Worm (Caenorhabditis elegans) whole organism, L1 larva: ENCODE results near the gene rps-23.

Source experiments
- Y116A8C.19 ChIP-seq: sonication (generic microtip); optimal IDR thresholded peaks from 2 replicates; lab custom pipeline; 2016; ENCODE audit warnings: missing compliant biosample characterization, missing genetic modification characterization, borderline replicate concordance
- aly-2 ChIP-seq: fragments of 150-350 bp; optimal IDR thresholded peaks from 2 replicates; lab custom pipeline; 2014; ENCODE audit warnings: missing biosample characterization, missing genetic modification characterization
- blmp-1 ChIP-seq: fragments of 150-350 bp; optimal IDR thresholded peaks from 2 replicates; lab custom pipeline; 2014; ENCODE audit warnings: missing biosample characterization, missing genetic modification characterization
- ceh-8 ChIP-seq: fragments of 200-800 bp; sonication (Bioruptor generic); optimal IDR thresholded peaks from 2 replicates; lab custom pipeline; 2018; ENCODE audit warnings: mild to moderate bottlenecking, missing genetic modification characterization, moderate library complexity, missing compliant biosample characterization
- ces-1 ChIP-seq: fragments of 150-350 bp; optimal IDR thresholded peaks from 2 replicates; lab custom pipeline; 2014; ENCODE audit warnings: missing biosample characterization, missing genetic modification reagents, missing genetic modification characterization
- dsc-1 ChIP-seq: sonication (generic microtip); optimal IDR thresholded peaks from 2 replicates; lab custom pipeline; 2016; ENCODE audit warnings: mild to moderate bottlenecking, missing genetic modification characterization, missing compliant biosample characterization
- efl-1 ChIP-seq, 4 experiments: fragments of 150-350 bp; optimal IDR thresholded peaks in 3 of 4; peaks in 1 of 4; 1 replicate in 1 of 4; 2 replicates in 3 of 4; lab custom pipeline; 2014; ENCODE audit warnings: missing biosample characterization in 2 of 4, missing genetic modification characterization in 2 of 4, missing genetic modification reagents in 2 of 4
- egl-13 ChIP-seq: sonication (generic microtip); optimal IDR thresholded peaks from 2 replicates; lab custom pipeline; 2016; ENCODE audit warnings: missing genotype, missing genetic modification reagents, missing genetic modification characterization, missing compliant biosample characterization
- elt-2 ChIP-seq: sonication (generic microtip); optimal IDR thresholded peaks from 2 replicates; lab custom pipeline; 2016; ENCODE audit warnings: missing genetic modification characterization, mild to moderate bottlenecking, inconsistent platforms, missing compliant biosample characterization, missing genetic modification reagents
- elt-3 ChIP-seq, 6 experiments: fragments of 150-350 bp in 1 of 6; sonication (generic microtip); optimal IDR thresholded peaks; 2 replicates each; lab custom pipeline; 2017 to 2018; ENCODE audit warnings: missing biosample characterization in 6 of 6, missing genetic modification characterization in 6 of 6, inconsistent platforms in 1 of 6
- fkh-10 ChIP-seq: sonication (generic microtip); optimal IDR thresholded peaks from 2 replicates; lab custom pipeline; 2017; ENCODE audit warnings: missing biosample characterization, missing genetic modification reagents, missing genetic modification characterization
- hlh-4 ChIP-seq: sonication (generic microtip); optimal IDR thresholded peaks from 2 replicates; lab custom pipeline; 2016; ENCODE audit warnings: mild to moderate bottlenecking, missing genetic modification characterization, missing compliant biosample characterization
- hpl-2 ChIP-seq: fragments of 150-350 bp; optimal IDR thresholded peaks from 2 replicates; lab custom pipeline; 2014; ENCODE audit warnings: missing biosample characterization, missing genetic modification reagents, missing genetic modification characterization
- isw-1 ChIP-seq: fragments of 200-800 bp; sonication (Bioruptor generic); IDR thresholded peaks from 2 replicates; pipeline ENCODE4 v1.3.6; 2022; ENCODE audit warnings: missing genetic modification characterization, missing compliant biosample characterization
- jun-1 ChIP-seq: fragments of 150-350 bp; optimal IDR thresholded peaks from 2 replicates; lab custom pipeline; 2014; ENCODE audit warnings: missing biosample characterization, missing genetic modification reagents, missing genetic modification characterization
- lin-13 ChIP-seq: fragments of 150-350 bp; optimal IDR thresholded peaks from 2 replicates; lab custom pipeline; 2014; ENCODE audit warnings: missing biosample characterization, missing genetic modification reagents, missing genetic modification characterization
- lin-15B ChIP-seq: fragments of 150-350 bp; sonication (generic microtip); optimal IDR thresholded peaks from 3 replicates; lab custom pipeline; 2014; ENCODE audit warnings: missing biosample characterization, missing genetic modification characterization
- mdl-1 ChIP-seq, 2 experiments: fragments of 150-350 bp; optimal IDR thresholded peaks; 2 replicates each; lab custom pipeline; 2014 to 2017; ENCODE audit warnings: missing biosample characterization in 2 of 2, missing genetic modification characterization in 2 of 2, inconsistent platforms in 1 of 2
- mef-2 ChIP-seq: fragments of 150-350 bp; optimal IDR thresholded peaks from 2 replicates; lab custom pipeline; 2014; ENCODE audit warnings: missing biosample characterization, missing genetic modification characterization
- mep-1 ChIP-seq: fragments of 150-350 bp; optimal IDR thresholded peaks from 2 replicates; lab custom pipeline; 2014; ENCODE audit warnings: missing biosample characterization, missing genetic modification characterization
- nhr-12 ChIP-seq: sonication (generic microtip); optimal IDR thresholded peaks from 2 replicates; lab custom pipeline; 2017; ENCODE audit warnings: missing biosample characterization, missing genetic modification characterization
- nhr-19 ChIP-seq: fragments of 200-800 bp; sonication (Bioruptor generic); conservative IDR thresholded peaks from 2 replicates; pipeline ENCODE4 v1.3.6; 2022; ENCODE audit warnings: missing genetic modification characterization, missing compliant biosample characterization
- nhr-237 ChIP-seq: fragments of 150-350 bp; optimal IDR thresholded peaks from 2 replicates; lab custom pipeline; 2014; ENCODE audit warnings: missing biosample characterization, missing genetic modification characterization
- nhr-28 ChIP-seq: fragments of 150-350 bp; optimal IDR thresholded peaks from 2 replicates; lab custom pipeline; 2014; ENCODE audit warnings: missing biosample characterization, missing genetic modification characterization
- nhr-47 ChIP-seq: sonication (generic microtip); optimal IDR thresholded peaks from 2 replicates; lab custom pipeline; 2016; ENCODE audit warnings: mild to moderate bottlenecking, missing genetic modification characterization, moderate library complexity, missing compliant biosample characterization
- nhr-71 ChIP-seq: sonication (generic microtip); optimal IDR thresholded peaks from 2 replicates; lab custom pipeline; 2016; ENCODE audit warnings: mild to moderate bottlenecking, missing genetic modification characterization, moderate library complexity, missing compliant biosample characterization
- nhr-76 ChIP-seq: sonication (generic microtip); optimal IDR thresholded peaks from 2 replicates; lab custom pipeline; 2017; ENCODE audit warnings: missing biosample characterization, missing genetic modification characterization
- nhr-85 ChIP-seq: sonication (generic microtip); peaks from one replicate; lab custom pipeline; 2016; ENCODE audit warnings: missing genetic modification characterization, inconsistent platforms, missing compliant biosample characterization
- pqm-1 ChIP-seq: sonication (generic microtip); optimal IDR thresholded peaks from 3 replicates; lab custom pipeline; 2017; ENCODE audit warnings: missing biosample characterization, missing genetic modification characterization
- skn-1 ChIP-seq: fragments of 150-350 bp; optimal IDR thresholded peaks from 2 replicates; lab custom pipeline; 2014; ENCODE audit warnings: missing biosample characterization, missing genetic modification characterization
- snpc-4 ChIP-seq: fragments of 150-350 bp; optimal IDR thresholded peaks from 2 replicates; lab custom pipeline; 2014; ENCODE audit warnings: missing biosample characterization, missing genetic modification characterization
- snu-23 ChIP-seq: sonication (generic microtip); optimal IDR thresholded peaks from 2 replicates; lab custom pipeline; 2016; ENCODE audit warnings: missing genetic modification characterization, missing compliant biosample characterization
- sup-37 ChIP-seq: fragments of 200-800 bp; sonication (Bioruptor generic); optimal IDR thresholded peaks from 2 replicates; lab custom pipeline; 2018; ENCODE audit warnings: mild to moderate bottlenecking, missing genetic modification characterization, missing compliant biosample characterization
- swsn-7 ChIP-seq: sonication (generic microtip); optimal IDR thresholded peaks from 2 replicates; lab custom pipeline; 2016; ENCODE audit warnings: missing genetic modification characterization, missing compliant biosample characterization
- tbx-2 ChIP-seq: sonication (generic microtip); optimal IDR thresholded peaks from 2 replicates; lab custom pipeline; 2016; ENCODE audit warnings: missing genetic modification characterization, missing compliant biosample characterization
- unc-30 ChIP-seq: sonication (generic microtip); optimal IDR thresholded peaks from 2 replicates; lab custom pipeline; 2017; ENCODE audit warnings: missing biosample characterization, missing genetic modification characterization
- unc-86 ChIP-seq: sonication (generic microtip); optimal IDR thresholded peaks from 2 replicates; lab custom pipeline; 2016; ENCODE audit warnings: missing genetic modification characterization, missing compliant biosample characterization
- vab-15 ChIP-seq: sonication (generic microtip); optimal IDR thresholded peaks from 2 replicates; lab custom pipeline; 2017; ENCODE audit warnings: missing genotype, mild to moderate bottlenecking, missing genetic modification characterization, missing compliant biosample characterization
- xbp-1 ChIP-seq: sonication (generic microtip); optimal IDR thresholded peaks from 2 replicates; lab custom pipeline; 2016; ENCODE audit warnings: missing genetic modification characterization, missing compliant biosample characterization
- zag-1 ChIP-seq: fragments of 150-350 bp; optimal IDR thresholded peaks from 2 replicates; lab custom pipeline; 2014; ENCODE audit warnings: missing biosample characterization, missing genetic modification characterization
- zip-4 ChIP-seq: fragments of 200-800 bp; sonication (Bioruptor generic); optimal IDR thresholded peaks from 2 replicates; lab custom pipeline; 2018; ENCODE audit warnings: mild to moderate bottlenecking, missing genetic modification characterization, moderate library complexity, missing compliant biosample characterization
- ztf-11 ChIP-seq, 2 experiments: sonication (generic microtip); optimal IDR thresholded peaks; 2 replicates each; lab custom pipeline; 2016 to 2017; ENCODE audit warnings: missing genetic modification characterization in 2 of 2, missing biosample characterization in 1 of 2, missing compliant biosample characterization in 1 of 2

The rps-23 gene

ce11 chrIV:12404137-12404536 lies 13.3 kb upstream of the rps-23 start, which contains the start of gene gex-3 (continued):
- TF ChIP-seq Y116A8C.19 (no peak), mef-2 (no peak), ztf-11 (tag; optimal IDR thresholded peaks at IDR 0.05; lab: Kevin White, UChicago) (peak in 1 of 2 experiments; percentile 59), zag-1 (tag; lab: Kevin White, UChicago) (peak; percentile 19), unc-30 (tag; lab: Kevin White, UChicago) (no peak), ceh-8 (GFP tag; lab: Kevin White, UChicago) (peak; percentile 70), elt-2 (tag; lab: Kevin White, UChicago) (peak; percentile 19), nhr-19 (GFP tag; lab: Robert Waterston, UW) (peak; percentile 72), snu-23 (GFP tag; lab: Kevin White, UChicago) (peak; percentile 88), mdl-1 (tag; optimal IDR thresholded peaks at IDR 0.05; lab: Kevin White, UChicago) (peak in 1 of 2 experiments; percentile 75), skn-1 (tag; lab: Kevin White, UChicago) (peak; percentile 83), hlh-4 (tag; lab: Kevin White, UChicago) (no peak), nhr-237 (peak; percentile 16)

ce11 chrIV:12403440-12403839 lies 12.6 kb upstream of the rps-23 start:
- TF ChIP-seq blmp-1 (tag; lab: Kevin White, UChicago) (peak; percentile 87), elt-3 (tag; optimal IDR thresholded peaks at IDR 0.05; lab: Kevin White, UChicago) (peak in 2 of 6 experiments; percentile 36 to 50), fkh-10 (GFP tag; lab: Kevin White, UChicago) (no peak), nhr-85 (tag; lab: Kevin White, UChicago) (peak; percentile 39), efl-1 (optimal IDR thresholded peaks at IDR 0.05; lab: Kevin White, UChicago) (no peak), efl-1 (GFP tag; optimal IDR thresholded peaks at IDR 0.05 in 1 of 2; lab: Kevin White, UChicago) (peak in 1 of 2 experiments; percentile 71), nhr-12 (tag; lab: Kevin White, UChicago) (no peak)

- no peak for TF ChIP-seq lin-15B (tag; lab: Kevin White, UChicago)
- no peak for TF ChIP-seq nhr-85 (tag; lab: Kevin White, UChicago)
- TF ChIP-seq elt-2 (tag; lab: Kevin White, UChicago), result peak; percentile 5
These were observed 9.1 kb upstream of the rps-23 start for ce11 chrIV:12399983-12400382.

ce11 chrIV:12398437-12398836 lies 7.6 kb upstream of the rps-23 start, which contains the start of gene acs-20:
Gene acs-20, minus strand, starts transcription at chrIV:12398706.
- TF ChIP-seq jun-1 (tag; lab: Kevin White, UChicago) (no peak), efl-1 (optimal IDR thresholded peaks at IDR 0.05; lab: Kevin White, UChicago) (no peak), efl-1 (GFP tag; optimal IDR thresholded peaks at IDR 0.05 in 1 of 2; lab: Kevin White, UChicago) (peak in 1 of 2 experiments; percentile 74), nhr-237 (no peak)

ce11 chrIV:12396645-12397258 lies 5.9 kb upstream of the rps-23 start:
- TF ChIP-seq swsn-7 (no peak), vab-15 (tag; lab: Kevin White, UChicago) (no peak), tbx-2 (no peak), dsc-1 (tag; lab: Kevin White, UChicago) (peak; percentile 45), isw-1 (no peak), pqm-1 (tag; lab: Kevin White, UChicago) (no peak), mep-1 (peak; percentile 73), zag-1 (tag; lab: Kevin White, UChicago) (no peak), nhr-71 (tag; lab: Kevin White, UChicago) (no peak), nhr-47 (tag; lab: Kevin White, UChicago) (no peak), efl-1 (optimal IDR thresholded peaks at IDR 0.05; lab: Kevin White, UChicago) (peak; percentile 23 to 28), efl-1 (GFP tag; optimal IDR thresholded peaks at IDR 0.05 in 1 of 2; lab: Kevin White, UChicago) (peak in 1 of 2 experiments; percentile 6), unc-30 (tag; lab: Kevin White, UChicago) (no peak), nhr-19 (GFP tag; lab: Robert Waterston, UW) (no peak), ces-1 (no peak), unc-86 (tag; lab: Kevin White, UChicago) (no peak), zip-4 (GFP tag; lab: Kevin White, UChicago) (no peak), sup-37 (GFP tag; lab: Kevin White, UChicago) (no peak), aly-2 (no peak), snpc-4 (tag; lab: Kevin White, UChicago) (no peak), nhr-76 (tag; lab: Kevin White, UChicago) (no peak), hpl-2 (GFP tag; lab: Kevin White, UChicago) (no peak), nhr-12 (tag; lab: Kevin White, UChicago) (no peak), xbp-1 (tag; lab: Kevin White, UChicago) (no peak), egl-13 (tag; lab: Kevin White, UChicago) (no peak), lin-15B (tag; lab: Kevin White, UChicago) (no peak), ztf-11 (tag; optimal IDR thresholded peaks at IDR 0.05; lab: Kevin White, UChicago) (no peak), nhr-28 (no peak), lin-13 (GFP tag; lab: Kevin White, UChicago) (no peak), fkh-10 (GFP tag; lab: Kevin White, UChicago) (no peak)
